Fruit fly (Drosophila melanogaster) whole organism, embryonic: ENCODE measurements around the gene CG15891.
A peak's percentile ranks its signal among the peaks of the same experiment; 100 is the strongest.

ENCODE experiments used
- Bgb ChIP-seq: fragments of 200-800 bp; sonication (Bioruptor generic); IDR thresholded peaks from 2 replicates; pipeline ENCODE4 v1.3.6; 2022; ENCODE audit warnings: missing biosample characterization, missing genetic modification characterization; ENCODE audit not compliant: partially characterized antibody
- BtbVII ChIP-seq: fragments of 200-800 bp; sonication (Bioruptor generic); optimal IDR thresholded peaks from 3 replicates; lab custom pipeline; 2017; ENCODE audit warnings: missing biosample characterization, mild to moderate bottlenecking, missing genetic modification characterization
- CG10147 ChIP-seq: fragments of 200-800 bp; sonication (Bioruptor generic); optimal IDR thresholded peaks from 2 replicates; lab custom pipeline; 2019; ENCODE audit warnings: missing biosample characterization, mild to moderate bottlenecking, missing genetic modification characterization, moderate library complexity
- CG10274 ChIP-seq: fragments of 200-800 bp; sonication (Bioruptor generic); optimal IDR thresholded peaks from 3 replicates; lab custom pipeline; 2017; ENCODE audit warnings: missing biosample characterization, mild to moderate bottlenecking, missing genetic modification characterization
- CG11504 ChIP-seq: fragments of 200-800 bp; sonication (Bioruptor generic); optimal IDR thresholded peaks from 3 replicates; lab custom pipeline; 2019; ENCODE audit warnings: missing biosample characterization, mild to moderate bottlenecking, missing genetic modification characterization, moderate library complexity
- CG11723 ChIP-seq: fragments of 200-800 bp; sonication (Bioruptor generic); optimal IDR thresholded peaks from 2 replicates; lab custom pipeline; 2017; ENCODE audit warnings: missing biosample characterization, mild to moderate bottlenecking, missing genetic modification characterization
- CG12155 ChIP-seq: fragments of 200-800 bp; sonication (Bioruptor generic); optimal IDR thresholded peaks from 3 replicates; lab custom pipeline; 2016; ENCODE audit warnings: missing biosample characterization, missing genetic modification characterization
- CG12744 ChIP-seq: fragments of 200-800 bp; sonication (Bioruptor generic); optimal IDR thresholded peaks from 2 replicates; lab custom pipeline; 2016; ENCODE audit warnings: missing biosample characterization, missing genetic modification characterization
- CG13624 ChIP-seq: fragments of 200-800 bp; sonication (Bioruptor generic); optimal IDR thresholded peaks from 2 replicates; lab custom pipeline; 2016; ENCODE audit warnings: missing biosample characterization, missing genetic modification characterization
- CG14710 ChIP-seq: fragments of 200-800 bp; sonication (Bioruptor generic); optimal IDR thresholded peaks from 3 replicates; lab custom pipeline; 2019; ENCODE audit warnings: missing biosample characterization, mild to moderate bottlenecking, missing genetic modification characterization, moderate library complexity
- CG17829 ChIP-seq: fragments of 200-800 bp; optimal IDR thresholded peaks from 2 replicates; lab custom pipeline; 2019; ENCODE audit warnings: missing biosample characterization, mild to moderate bottlenecking, missing genetic modification characterization, moderate library complexity
- CG30020 ChIP-seq: fragments of 200-800 bp; optimal IDR thresholded peaks from 2 replicates; lab custom pipeline; 2019; ENCODE audit warnings: missing biosample characterization, mild to moderate bottlenecking, missing genetic modification characterization, moderate library complexity
- CG3065 ChIP-seq: fragments of 200-800 bp; sonication (Bioruptor generic); optimal IDR thresholded peaks from 2 replicates; lab custom pipeline; 2016; ENCODE audit warnings: missing biosample characterization, missing genetic modification characterization
- CG31441 ChIP-seq: fragments of 200-800 bp; sonication (Bioruptor generic); IDR thresholded peaks from 2 replicates; pipeline ENCODE4 v1.3.6; 2022; ENCODE audit warnings: missing biosample characterization, missing genetic modification characterization
- CG3281 ChIP-seq: fragments of 200-800 bp; sonication (Bioruptor generic); optimal IDR thresholded peaks from 3 replicates; lab custom pipeline; 2017; ENCODE audit warnings: missing biosample characterization, mild to moderate bottlenecking, missing genetic modification characterization
- CG33557 ChIP-seq: fragments of 200-800 bp; sonication (Bioruptor generic); optimal IDR thresholded peaks from 2 replicates; lab custom pipeline; 2019; ENCODE audit warnings: missing biosample characterization, mild to moderate bottlenecking, missing genetic modification characterization, moderate library complexity
- CG3407 ChIP-seq: fragments of 200-800 bp; sonication (Bioruptor generic); optimal IDR thresholded peaks from 2 replicates; lab custom pipeline; 2018; ENCODE audit warnings: missing biosample characterization, mild to moderate bottlenecking, missing genetic modification characterization
- CG6683 ChIP-seq: fragments of 200-800 bp; sonication (Bioruptor generic); optimal IDR thresholded peaks from 2 replicates; lab custom pipeline; 2017; ENCODE audit warnings: missing biosample characterization, mild to moderate bottlenecking, missing genetic modification characterization, missing genetic modification reagents
- CG7928 ChIP-seq: fragments of 200-800 bp; sonication (Bioruptor generic); optimal IDR thresholded peaks from 2 replicates; lab custom pipeline; 2017; ENCODE audit warnings: missing biosample characterization, mild to moderate bottlenecking, missing genetic modification characterization
- CG8478 ChIP-seq: fragments of >200 bp; optimal IDR thresholded peaks from 2 replicates; lab custom pipeline; 2018
- CG9876 ChIP-seq: fragments of 200-800 bp; sonication (Bioruptor generic); optimal IDR thresholded peaks from 2 replicates; lab custom pipeline; 2016; ENCODE audit warnings: missing biosample characterization, missing genetic modification characterization
- Dfd ChIP-seq, 2 experiments: fragments of >200 bp; optimal IDR thresholded peaks; 2 replicates each; lab custom pipeline; 2017; ENCODE audit warnings: missing biosample characterization in 2 of 2, missing genetic modification characterization in 2 of 2
- HLH54F ChIP-seq: fragments of 200-800 bp; sonication (Bioruptor generic); optimal IDR thresholded peaks from 3 replicates; lab custom pipeline; 2016; ENCODE audit warnings: missing biosample characterization, missing genetic modification characterization
- Hand ChIP-seq: fragments of 200-800 bp; sonication (Bioruptor generic); optimal IDR thresholded peaks from 2 replicates; lab custom pipeline; 2017; ENCODE audit warnings: mild to moderate bottlenecking, missing biosample characterization, missing genetic modification reagents, missing genetic modification characterization
- MBD-R2 ChIP-seq: fragments of 200-800 bp; sonication (Bioruptor generic); IDR thresholded peaks from 2 replicates; pipeline ENCODE4 v1.3.6; 2022; ENCODE audit warnings: missing biosample characterization, missing genetic modification characterization
- Max ChIP-seq: fragments of 200-800 bp; sonication (Bioruptor generic); optimal IDR thresholded peaks from 2 replicates; lab custom pipeline; 2016; ENCODE audit warnings: missing biosample characterization, mild to moderate bottlenecking, missing genetic modification characterization
- PHDP ChIP-seq: fragments of 200-800 bp; sonication (Bioruptor generic); optimal IDR thresholded peaks from 3 replicates; lab custom pipeline; 2018; ENCODE audit warnings: missing biosample characterization, mild to moderate bottlenecking, missing genetic modification characterization, moderate library complexity
- Pdp1 ChIP-seq, 2 experiments: fragments of 200-800 bp; sonication (Bioruptor generic); optimal IDR thresholded peaks; 3 replicates each; lab custom pipeline; 2016; ENCODE audit warnings: missing biosample characterization in 2 of 2, missing genetic modification characterization in 2 of 2, mild to moderate bottlenecking in 1 of 2, moderate library complexity in 1 of 2
- Trl ChIP-seq, 3 experiments: fragments of >200 bp in 2 of 3; fragments of 200-800 bp in 1 of 3; sonication (Bioruptor generic) in 1 of 3; optimal IDR thresholded peaks; 2 replicates in 1 of 3; 3 replicates in 2 of 3; lab custom pipeline; 2016 to 2017; ENCODE audit warnings: missing biosample characterization in 1 of 3, missing genetic modification characterization in 1 of 3
- ab ChIP-seq: fragments of 200-800 bp; sonication (Bioruptor generic); optimal IDR thresholded peaks from 2 replicates; lab custom pipeline; 2016; ENCODE audit warnings: missing biosample characterization, missing genetic modification characterization
- bigmax ChIP-seq: fragments of 200-800 bp; sonication (Bioruptor generic); optimal IDR thresholded peaks from 2 replicates; lab custom pipeline; 2018; ENCODE audit warnings: missing biosample characterization, mild to moderate bottlenecking, missing genetic modification characterization
- cad ChIP-seq: fragments of >200 bp; optimal IDR thresholded peaks from 2 replicates; lab custom pipeline; 2017; ENCODE audit warnings: missing biosample characterization, missing genetic modification characterization
- fd3F ChIP-seq: fragments of 200-800 bp; sonication (Bioruptor generic); optimal IDR thresholded peaks from 2 replicates; lab custom pipeline; 2018; ENCODE audit warnings: missing biosample characterization, mild to moderate bottlenecking, missing genetic modification characterization, moderate library complexity
- grn ChIP-seq: fragments of 200-800 bp; sonication (Bioruptor generic); optimal IDR thresholded peaks from 3 replicates; lab custom pipeline; 2017; ENCODE audit warnings: missing biosample characterization, missing genetic modification characterization
- ham ChIP-seq: fragments of 200-800 bp; sonication (Bioruptor generic); IDR thresholded peaks from 2 replicates; pipeline ENCODE4 v1.3.6; 2022; ENCODE audit warnings: missing biosample characterization, missing genetic modification characterization
- hb ChIP-seq: fragments of 200-800 bp; sonication (Bioruptor generic); IDR thresholded peaks from 3 replicates; pipeline ENCODE4 v1.3.6; 2022; ENCODE audit warnings: missing biosample characterization, missing genetic modification characterization; ENCODE audit not compliant: partially characterized antibody
- hkb ChIP-seq, 2 experiments: fragments of 200-800 bp in 1 of 2; fragments of >200 bp in 1 of 2; sonication (Bioruptor generic) in 1 of 2; IDR thresholded peaks in 1 of 2; optimal IDR thresholded peaks in 1 of 2; 2 replicates each; pipeline versions ENCODE4 v1.3.6 to Lab custom; 2017 to 2022; ENCODE audit warnings: missing biosample characterization in 1 of 2, missing genetic modification characterization in 1 of 2
- onecut ChIP-seq: fragments of 200-800 bp; sonication (Bioruptor generic); IDR thresholded peaks from 2 replicates; pipeline ENCODE4 v1.3.6; 2022; ENCODE audit warnings: missing biosample characterization, missing genetic modification characterization
- org-1 ChIP-seq: fragments of 200-800 bp; sonication (Bioruptor generic); optimal IDR thresholded peaks from 2 replicates; lab custom pipeline; 2017; ENCODE audit warnings: missing biosample characterization, missing genetic modification characterization
- pb ChIP-seq: fragments of 200-800 bp; sonication (Bioruptor generic); optimal IDR thresholded peaks from 3 replicates; lab custom pipeline; 2016; ENCODE audit warnings: missing biosample characterization, missing genetic modification characterization
- pnt ChIP-seq: fragments of 200-800 bp; sonication (Bioruptor generic); optimal IDR thresholded peaks from 3 replicates; lab custom pipeline; 2016; ENCODE audit warnings: missing biosample characterization, missing genetic modification characterization
- pum ChIP-seq: fragments of 200-800 bp; sonication (Bioruptor generic); optimal IDR thresholded peaks from 2 replicates; lab custom pipeline; 2016; ENCODE audit warnings: missing biosample characterization, missing genetic modification characterization

Gene CG15891

dm6 chrX:6338738-6339614, 43.8 kb upstream of the CG15891 start (continued):
- no peak for TF ChIP-seq CG3281 (GFP tag; lab: Kevin White, UChicago)
- no peak for TF ChIP-seq CG10274 (GFP tag; lab: Kevin White, UChicago)
- TF ChIP-seq CG33557 (GFP tag; lab: Kevin White, UChicago): no peak
- no peak for TF ChIP-seq CG14710 (tag; lab: Kevin White, UChicago)
- no peak for TF ChIP-seq CG30020
- no peak for TF ChIP-seq Dfd (GFP tag; optimal IDR thresholded peaks at IDR 0.05; lab: Kevin White, UChicago)
- TF ChIP-seq CG3407 (GFP tag; lab: Kevin White, UChicago): no peak
- no peak for TF ChIP-seq CG3065 (GFP tag; lab: Kevin White, UChicago)
- no peak for TF ChIP-seq Max (GFP tag; lab: Kevin White, UChicago)
- TF ChIP-seq CG31441 (GFP tag; lab: Robert Waterston, UW): no peak
- TF ChIP-seq MBD-R2 (GFP tag; lab: Robert Waterston, UW): no peak
- TF ChIP-seq CG17829 (tag; lab: Kevin White, UChicago): no peak
- TF ChIP-seq hkb (optimal IDR thresholded peaks at IDR 0.05; lab: Kevin White, UChicago): no peak
- no peak for TF ChIP-seq hkb (GFP tag; IDR thresholded peaks at IDR 0.05; lab: Robert Waterston, UW)
- TF ChIP-seq CG12155 (GFP tag; lab: Kevin White, UChicago): peak; percentile 8
- no peak for TF ChIP-seq cad (GFP tag; lab: Kevin White, UChicago)
- no peak for TF ChIP-seq hb
- no peak for TF ChIP-seq Bgb (GFP tag; lab: Robert Waterston, UW)
- TF ChIP-seq pnt (GFP tag; lab: Kevin White, UChicago): no peak
- TF ChIP-seq pb (GFP tag; lab: Kevin White, UChicago): no peak
- peak; percentile 17 for TF ChIP-seq org-1 (GFP tag; lab: Kevin White, UChicago)
- TF ChIP-seq HLH54F: peak; percentile 4
- TF ChIP-seq PHDP (tag; lab: Kevin White, UChicago): no peak
- TF ChIP-seq CG11504 (tag; lab: Kevin White, UChicago): peak; percentile 45
- no peak for TF ChIP-seq BtbVII (GFP tag; lab: Kevin White, UChicago)
- peak; percentile 94 for TF ChIP-seq onecut (GFP tag; lab: Robert Waterston, UW)
- no peak for TF ChIP-seq grn (GFP tag; lab: Kevin White, UChicago)
- TF ChIP-seq CG8478 (lab: Kevin White, UChicago): no peak
- TF ChIP-seq pum (GFP tag; lab: Kevin White, UChicago): no peak
- no peak for TF ChIP-seq ham (GFP tag; lab: Robert Waterston, UW)
- no peak for TF ChIP-seq bigmax
- no peak for TF ChIP-seq ab (GFP tag; lab: Kevin White, UChicago)
- no peak for TF ChIP-seq CG6683 (GFP tag; lab: Kevin White, UChicago)
- TF ChIP-seq CG13624 (GFP tag; lab: Kevin White, UChicago): peak; percentile 22
- TF ChIP-seq CG11723: no peak
- no peak for TF ChIP-seq CG7928 (GFP tag; lab: Kevin White, UChicago)
- TF ChIP-seq CG9876 (GFP tag; lab: Kevin White, UChicago): no peak
- no peak for TF ChIP-seq CG12744 (GFP tag; lab: Kevin White, UChicago)
- peak; percentile 27 for TF ChIP-seq Hand
- TF ChIP-seq fd3F (GFP tag; lab: Kevin White, UChicago): no peak

- TF ChIP-seq CG10147 (GFP tag; lab: Kevin White, UChicago): no peak
- TF ChIP-seq Trl (optimal IDR thresholded peaks at IDR 0.05; lab: Kevin White, UChicago): no peak
- TF ChIP-seq Trl (GFP tag; optimal IDR thresholded peaks at IDR 0.05; lab: Kevin White, UChicago): no peak
- TF ChIP-seq onecut (GFP tag; lab: Robert Waterston, UW): no peak
- peak in 1 of 2 experiments; percentile 58 for TF ChIP-seq Pdp1 (GFP tag; optimal IDR thresholded peaks at IDR 0.05; lab: Kevin White, UChicago)
- TF ChIP-seq, all 482 proteins: peak for 1
Observed at dm6 chrX:6337702-6338101, 42.6 kb upstream of the CG15891 start, which contains the start of gene CG3842. Gene CG3842, plus strand, starts transcription at chrX:6337762.
